Worm (Caenorhabditis elegans): ENCODE measurements around the gene F10E9.7.

- no peak for TF ChIP-seq madf-8 (GFP tag; conservative IDR thresholded peaks at IDR 0.05)
- no peak for TF ChIP-seq ztf-22 (GFP tag; optimal IDR thresholded peaks at IDR 0.05)
- TF ChIP-seq ama-1 (optimal IDR thresholded peaks at IDR 0.05), result no peak
- TF ChIP-seq ama-1 (GFP tag; optimal IDR thresholded peaks at IDR 0.05), result no peak
Observed at ce11 chrIII:8324412-8324811, 17.2 kb upstream of the F10E9.7 start, which contains the start of gene F10E9.12.
